Worm (Caenorhabditis elegans) whole organism, L2 larva: ENCODE results near the gene C16D9.8.

Experiments used
- F13H6.1 ChIP-seq: sonication (generic microtip); optimal IDR thresholded peaks from 2 replicates; lab custom pipeline; 2016; ENCODE audit warnings: missing genetic modification characterization, missing compliant biosample characterization
- R02D3.7 ChIP-seq: fragments of 150-350 bp; optimal IDR thresholded peaks from 2 replicates; lab custom pipeline; 2014; ENCODE audit warnings: missing biosample characterization, missing genetic modification characterization
- ZK546.5 ChIP-seq: sonication (generic microtip); optimal IDR thresholded peaks from 2 replicates; lab custom pipeline; 2017; ENCODE audit warnings: missing biosample characterization, missing genetic modification characterization
- alr-1 ChIP-seq: fragments of 150-350 bp; optimal IDR thresholded peaks from 2 replicates; lab custom pipeline; 2014; ENCODE audit warnings: missing biosample characterization, missing genetic modification characterization
- aly-2 ChIP-seq: fragments of 150-350 bp; optimal IDR thresholded peaks from 2 replicates; lab custom pipeline; 2014; ENCODE audit warnings: missing biosample characterization, missing genetic modification characterization
- ama-1 ChIP-seq: fragments of 150-350 bp; optimal IDR thresholded peaks from 2 replicates; lab custom pipeline; 2018; ENCODE audit warnings: inconsistent platforms
- ceh-82 ChIP-seq: fragments of 150-350 bp; optimal IDR thresholded peaks from 2 replicates; lab custom pipeline; 2014; ENCODE audit warnings: missing biosample characterization, missing genetic modification characterization
- crh-2 ChIP-seq: sonication (generic microtip); optimal IDR thresholded peaks from 2 replicates; lab custom pipeline; 2017; ENCODE audit warnings: missing biosample characterization, missing genetic modification characterization
- dmd-4 ChIP-seq: sonication (generic microtip); optimal IDR thresholded peaks from 2 replicates; lab custom pipeline; 2017; ENCODE audit warnings: missing biosample characterization, missing genetic modification characterization
- egl-27 ChIP-seq: sonication (generic microtip); optimal IDR thresholded peaks from 3 replicates; lab custom pipeline; 2017; ENCODE audit warnings: missing biosample characterization, missing genetic modification reagents, missing genetic modification characterization
- elt-1 ChIP-seq: fragments of 150-350 bp; optimal IDR thresholded peaks from 2 replicates; lab custom pipeline; 2014; ENCODE audit warnings: missing biosample characterization, missing genetic modification characterization
- elt-3 ChIP-seq: sonication (generic microtip); optimal IDR thresholded peaks from 2 replicates; lab custom pipeline; 2017; ENCODE audit warnings: missing biosample characterization, missing genetic modification characterization
- fos-1 ChIP-seq: fragments of 150-350 bp; optimal IDR thresholded peaks from 2 replicates; lab custom pipeline; 2014; ENCODE audit warnings: missing biosample characterization, missing genetic modification characterization
- gmeb-1 ChIP-seq: fragments of 150-350 bp; optimal IDR thresholded peaks from 2 replicates; lab custom pipeline; 2014; ENCODE audit warnings: missing biosample characterization, missing genetic modification characterization
- lin-11 ChIP-seq: fragments of 150-350 bp; sonication (generic microtip); optimal IDR thresholded peaks from 2 replicates; lab custom pipeline; 2014; ENCODE audit warnings: missing biosample characterization, missing genetic modification characterization, inconsistent platforms, mixed read lengths
- lin-13 ChIP-seq: fragments of 150-350 bp; optimal IDR thresholded peaks from 2 replicates; lab custom pipeline; 2014; ENCODE audit warnings: missing biosample characterization, missing genetic modification reagents, missing genetic modification characterization
- lin-39 ChIP-seq: fragments of 150-350 bp; optimal IDR thresholded peaks from 2 replicates; lab custom pipeline; 2014; ENCODE audit warnings: missing biosample characterization, missing genetic modification reagents, missing genetic modification characterization
- lsy-2 ChIP-seq, 2 experiments: fragments of 150-350 bp in 1 of 2; sonication (generic microtip) in 1 of 2; optimal IDR thresholded peaks; 2 replicates each; lab custom pipeline; 2014 to 2017; ENCODE audit warnings: missing biosample characterization in 2 of 2, missing genetic modification characterization in 2 of 2
- mab-5 ChIP-seq: fragments of 150-350 bp; optimal IDR thresholded peaks from 2 replicates; lab custom pipeline; 2014; ENCODE audit warnings: missing biosample characterization, missing genetic modification characterization
- mbf-1 ChIP-seq: sonication (generic microtip); optimal IDR thresholded peaks from 2 replicates; lab custom pipeline; 2017; ENCODE audit warnings: missing biosample characterization, missing genetic modification characterization
- mdl-1 ChIP-seq, 2 experiments: fragments of 150-350 bp in 1 of 2; sonication (generic microtip) in 1 of 2; optimal IDR thresholded peaks; 2 replicates each; lab custom pipeline; 2017; ENCODE audit warnings: missing biosample characterization in 2 of 2, missing genetic modification characterization in 2 of 2
- nhr-10 ChIP-seq: sonication (generic microtip); optimal IDR thresholded peaks from 2 replicates; lab custom pipeline; 2017; ENCODE audit warnings: missing biosample characterization, missing genetic modification characterization
- nhr-11 ChIP-seq: fragments of 150-350 bp; optimal IDR thresholded peaks from 2 replicates; lab custom pipeline; 2014; ENCODE audit warnings: missing biosample characterization, missing genetic modification characterization
- nhr-129 ChIP-seq: fragments of 150-350 bp; optimal IDR thresholded peaks from 2 replicates; lab custom pipeline; 2014; ENCODE audit warnings: missing biosample characterization, missing genetic modification characterization
- nhr-21 ChIP-seq: fragments of 150-350 bp; optimal IDR thresholded peaks from 2 replicates; lab custom pipeline; 2014; ENCODE audit warnings: missing biosample characterization, missing genetic modification characterization
- nhr-23 ChIP-seq: fragments of 150-350 bp; optimal IDR thresholded peaks from 2 replicates; lab custom pipeline; 2014; ENCODE audit warnings: missing biosample characterization, missing genetic modification reagents, missing genetic modification characterization
- nhr-237 ChIP-seq: fragments of 150-350 bp; optimal IDR thresholded peaks from 2 replicates; lab custom pipeline; 2014; ENCODE audit warnings: missing biosample characterization, missing genetic modification characterization
- nhr-25 ChIP-seq: fragments of 150-350 bp; sonication (generic microtip); optimal IDR thresholded peaks from 3 replicates; lab custom pipeline; 2014; ENCODE audit warnings: missing biosample characterization, missing genetic modification characterization
- nhr-6 ChIP-seq: fragments of 150-350 bp; optimal IDR thresholded peaks from 2 replicates; lab custom pipeline; 2014; ENCODE audit warnings: missing biosample characterization, missing genetic modification characterization
- peb-1 ChIP-seq: fragments of 150-350 bp; optimal IDR thresholded peaks from 2 replicates; lab custom pipeline; 2014; ENCODE audit warnings: missing biosample characterization, missing genetic modification characterization
- sem-4 ChIP-seq: fragments of 150-350 bp; optimal IDR thresholded peaks from 2 replicates; lab custom pipeline; 2014; ENCODE audit warnings: missing biosample characterization, missing genetic modification reagents, missing genetic modification characterization
- skn-1 ChIP-seq: sonication (generic microtip); optimal IDR thresholded peaks from 2 replicates; lab custom pipeline; 2017; ENCODE audit warnings: missing biosample characterization, missing genetic modification characterization
- sma-3 ChIP-seq: sonication (generic microtip); optimal IDR thresholded peaks from 2 replicates; lab custom pipeline; 2016; ENCODE audit warnings: missing genetic modification reagents, missing genetic modification characterization, missing compliant biosample characterization
- sma-9 ChIP-seq, 2 experiments: fragments of 150-350 bp in 1 of 2; sonication (generic microtip) in 1 of 2; optimal IDR thresholded peaks; 2 replicates each; lab custom pipeline; 2014 to 2016; ENCODE audit warnings: missing genetic modification characterization in 2 of 2, mild to moderate bottlenecking in 1 of 2, missing biosample characterization in 1 of 2, missing compliant biosample characterization in 1 of 2, missing genetic modification reagents in 1 of 2, moderate library complexity in 1 of 2
- unc-55 ChIP-seq: fragments of 150-350 bp; sonication (generic microtip); optimal IDR thresholded peaks from 3 replicates; lab custom pipeline; 2014; ENCODE audit warnings: missing biosample characterization, missing genetic modification reagents, missing genetic modification characterization
- unc-62 ChIP-seq: fragments of 150-350 bp; optimal IDR thresholded peaks from 2 replicates; lab custom pipeline; 2014; ENCODE audit warnings: missing biosample characterization, missing genetic modification reagents, missing genetic modification characterization
- zag-1 ChIP-seq: fragments of 150-350 bp; optimal IDR thresholded peaks from 2 replicates; lab custom pipeline; 2014; ENCODE audit warnings: missing biosample characterization, missing genetic modification characterization
- ztf-1 ChIP-seq: fragments of 200-800 bp; sonication (Bioruptor generic); conservative IDR thresholded peaks from 2 replicates; pipeline ENCODE4 v1.3.6; 2022; ENCODE audit warnings: missing genetic modification characterization, missing compliant biosample characterization
- ztf-11 ChIP-seq: sonication (generic microtip); optimal IDR thresholded peaks from 2 replicates; lab custom pipeline; 2017; ENCODE audit warnings: missing biosample characterization, missing genetic modification characterization
- ztf-4 ChIP-seq: fragments of 150-350 bp; optimal IDR thresholded peaks from 2 replicates; lab custom pipeline; 2014; ENCODE audit warnings: missing biosample characterization, missing genetic modification characterization

The C16D9.8 gene

ce11 chrV:8219550-8219949 lies 43.8 kb downstream of the C16D9.8 start:
- no peak for TF ChIP-seq nhr-10 (tag; lab: Kevin White, UChicago)
- no peak for TF ChIP-seq mdl-1 (tag; optimal IDR thresholded peaks at IDR 0.05; lab: Kevin White, UChicago)
- TF ChIP-seq fos-1 (tag; lab: Kevin White, UChicago), result no peak
- no peak for TF ChIP-seq peb-1 (tag; lab: Kevin White, UChicago)
- no peak for TF ChIP-seq ztf-11 (tag; lab: Kevin White, UChicago)
- TF ChIP-seq sma-9 (GFP tag; optimal IDR thresholded peaks at IDR 0.05; lab: Kevin White, UChicago), result no peak
- TF ChIP-seq sma-9 (tag; optimal IDR thresholded peaks at IDR 0.05; lab: Kevin White, UChicago), result no peak
- no peak for TF ChIP-seq lin-39 (tag; lab: Kevin White, UChicago)
- no peak for TF ChIP-seq lin-13 (GFP tag; lab: Kevin White, UChicago)
- no peak for TF ChIP-seq skn-1 (tag; lab: Kevin White, UChicago)
- no peak for TF ChIP-seq ama-1 (lab: Kevin White, UChicago)
- no peak for TF ChIP-seq ztf-1

DNA sequence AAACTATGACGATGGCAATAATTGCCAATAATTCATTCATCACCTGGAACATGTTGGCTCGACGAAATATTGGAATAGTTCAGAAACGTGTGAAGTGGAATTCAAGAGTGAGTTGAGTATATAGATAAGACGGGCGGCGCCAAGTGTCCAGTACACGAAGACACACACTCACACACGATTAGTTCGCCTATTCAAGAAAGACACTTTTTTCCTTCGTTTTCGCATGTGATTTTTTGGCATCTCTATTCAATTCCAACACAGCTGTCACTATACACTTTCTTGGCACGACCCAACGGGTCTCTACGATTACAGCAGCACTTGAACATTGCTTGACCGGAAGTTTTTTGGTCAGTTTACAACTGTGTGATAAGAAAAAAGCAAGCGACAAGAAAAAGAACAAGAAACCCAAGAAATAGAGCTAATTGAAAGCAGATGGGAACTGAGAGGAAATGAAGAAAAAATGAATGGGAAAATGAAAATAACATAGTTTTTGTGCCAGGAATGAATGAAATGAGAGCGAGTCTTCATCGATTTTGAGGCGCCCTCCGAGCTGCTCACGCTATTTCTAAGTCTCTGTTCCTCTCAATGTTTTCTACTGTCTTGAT lies 45.6 kb downstream of the C16D9.8 start, which contains the start of gene K07C11.8:
K07C11.8 (minus strand) TSS at position 224 of the 605 bp plus-strand sequence.
- TF ChIP-seq nhr-21 (tag; lab: Kevin White, UChicago), result no peak
- TF ChIP-seq alr-1 (tag; lab: Kevin White, UChicago), result no peak
- peak; percentile 39 for TF ChIP-seq unc-55 (GFP tag; lab: Kevin White, UChicago)
- TF ChIP-seq crh-2 (tag; lab: Kevin White, UChicago), result no peak
- TF ChIP-seq ztf-4 (tag; lab: Kevin White, UChicago), result no peak
- TF ChIP-seq nhr-129 (tag; lab: Kevin White, UChicago), result no peak
- TF ChIP-seq nhr-10 (tag; lab: Kevin White, UChicago), result no peak
- no peak for TF ChIP-seq nhr-11 (tag; lab: Kevin White, UChicago)
- TF ChIP-seq fos-1 (tag; lab: Kevin White, UChicago), result peak; percentile 11
- TF ChIP-seq lsy-2 (tag; optimal IDR thresholded peaks at IDR 0.05; lab: Kevin White, UChicago), result no peak
- TF ChIP-seq sma-3, result no peak
- no peak for TF ChIP-seq R02D3.7 (tag; lab: Kevin White, UChicago)
- no peak for TF ChIP-seq nhr-23 (tag; lab: Kevin White, UChicago)
- TF ChIP-seq F13H6.1 (tag; lab: Kevin White, UChicago), result no peak
- TF ChIP-seq skn-1 (tag; lab: Kevin White, UChicago), result no peak
- no peak for TF ChIP-seq ZK546.5 (tag; lab: Kevin White, UChicago)
- no peak for TF ChIP-seq zag-1 (tag; lab: Kevin White, UChicago)
- no peak for TF ChIP-seq sma-9 (GFP tag; optimal IDR thresholded peaks at IDR 0.05; lab: Kevin White, UChicago)
- TF ChIP-seq sma-9 (tag; optimal IDR thresholded peaks at IDR 0.05; lab: Kevin White, UChicago), result no peak

DNA sequence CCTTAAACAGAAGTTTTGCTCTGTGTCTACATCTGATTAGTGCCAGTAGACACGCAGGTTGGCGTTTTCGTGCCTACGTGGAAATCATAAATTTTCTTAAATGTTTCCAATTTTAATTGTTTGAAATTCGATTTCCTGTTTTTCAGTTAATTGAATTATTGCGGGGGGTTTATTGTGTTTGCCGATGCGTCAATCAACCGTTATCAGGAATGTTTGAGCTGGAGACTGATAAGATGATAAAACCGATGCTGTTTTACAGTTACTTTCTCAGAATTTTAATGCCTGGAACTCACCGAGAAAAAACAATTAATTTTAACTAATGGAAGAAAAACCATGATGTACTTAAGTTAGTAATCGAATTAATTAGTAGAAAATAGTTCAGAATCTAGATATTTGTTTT lies 46.2 kb downstream of the C16D9.8 start:
- TF ChIP-seq nhr-237 (tag; lab: Kevin White, UChicago) (no peak), lin-11 (no peak), mdl-1 (tag; optimal IDR thresholded peaks at IDR 0.05; lab: Kevin White, UChicago) (no peak), nhr-25 (tag; lab: Kevin White, UChicago) (no peak), ztf-4 (tag; lab: Kevin White, UChicago) (no peak), crh-2 (tag; lab: Kevin White, UChicago) (peak; percentile 12), dmd-4 (tag; lab: Kevin White, UChicago) (no peak), gmeb-1 (tag; lab: Kevin White, UChicago) (peak; percentile 23), elt-1 (no peak), sma-9 (GFP tag; optimal IDR thresholded peaks at IDR 0.05; lab: Kevin White, UChicago) (peak; percentile 23), sma-9 (tag; optimal IDR thresholded peaks at IDR 0.05; lab: Kevin White, UChicago) (no peak), skn-1 (tag; lab: Kevin White, UChicago) (no peak), lsy-2 (tag; optimal IDR thresholded peaks at IDR 0.05; lab: Kevin White, UChicago) (no peak), egl-27 (no peak), peb-1 (tag; lab: Kevin White, UChicago) (no peak), sem-4 (tag; lab: Kevin White, UChicago) (no peak), alr-1 (tag; lab: Kevin White, UChicago) (no peak), unc-55 (GFP tag; lab: Kevin White, UChicago) (no peak), nhr-10 (tag; lab: Kevin White, UChicago) (no peak), F13H6.1 (tag; lab: Kevin White, UChicago) (peak; percentile 13), elt-3 (tag; lab: Kevin White, UChicago) (no peak), mab-5 (tag; lab: Kevin White, UChicago) (no peak), mbf-1 (tag; lab: Kevin White, UChicago) (no peak), nhr-21 (tag; lab: Kevin White, UChicago) (no peak), nhr-23 (tag; lab: Kevin White, UChicago) (no peak), unc-62 (GFP tag; lab: Kevin White, UChicago) (no peak), lin-13 (GFP tag; lab: Kevin White, UChicago) (no peak), ZK546.5 (tag; lab: Kevin White, UChicago) (no peak), fos-1 (tag; lab: Kevin White, UChicago) (peak; percentile 71), ztf-1 (no peak), ama-1 (lab: Kevin White, UChicago) (no peak), zag-1 (tag; lab: Kevin White, UChicago) (no peak), ceh-82 (no peak), nhr-129 (tag; lab: Kevin White, UChicago) (no peak), sma-3 (no peak), nhr-6 (no peak), aly-2 (no peak)
